Worm (Caenorhabditis elegans) whole organism, L2 larva: ENCODE data around the gene cutl-15.
A peak's percentile ranks its signal among the peaks of the same experiment; 100 is the strongest.

ENCODE experiments used
- lsy-2 ChIP-seq, 2 experiments: fragments of 150-350 bp in 1 of 2; sonication (generic microtip) in 1 of 2; optimal IDR thresholded peaks; 2 replicates each; lab custom pipeline; 2014 to 2017; ENCODE audit warnings: missing biosample characterization in 2 of 2, missing genetic modification characterization in 2 of 2
- nhr-12 ChIP-seq: fragments of 150-350 bp; optimal IDR thresholded peaks from 2 replicates; lab custom pipeline; 2014; ENCODE audit warnings: missing biosample characterization, missing genetic modification characterization
- nhr-237 ChIP-seq: fragments of 150-350 bp; optimal IDR thresholded peaks from 2 replicates; lab custom pipeline; 2014; ENCODE audit warnings: missing biosample characterization, missing genetic modification characterization
- unc-39 ChIP-seq: fragments of 150-350 bp; optimal IDR thresholded peaks from 2 replicates; lab custom pipeline; 2014; ENCODE audit warnings: missing biosample characterization, missing genetic modification characterization
- unc-55 ChIP-seq: fragments of 150-350 bp; sonication (generic microtip); optimal IDR thresholded peaks from 3 replicates; lab custom pipeline; 2014; ENCODE audit warnings: missing biosample characterization, missing genetic modification reagents, missing genetic modification characterization
- ztf-4 ChIP-seq: fragments of 150-350 bp; optimal IDR thresholded peaks from 2 replicates; lab custom pipeline; 2014; ENCODE audit warnings: missing biosample characterization, missing genetic modification characterization

DNA sequence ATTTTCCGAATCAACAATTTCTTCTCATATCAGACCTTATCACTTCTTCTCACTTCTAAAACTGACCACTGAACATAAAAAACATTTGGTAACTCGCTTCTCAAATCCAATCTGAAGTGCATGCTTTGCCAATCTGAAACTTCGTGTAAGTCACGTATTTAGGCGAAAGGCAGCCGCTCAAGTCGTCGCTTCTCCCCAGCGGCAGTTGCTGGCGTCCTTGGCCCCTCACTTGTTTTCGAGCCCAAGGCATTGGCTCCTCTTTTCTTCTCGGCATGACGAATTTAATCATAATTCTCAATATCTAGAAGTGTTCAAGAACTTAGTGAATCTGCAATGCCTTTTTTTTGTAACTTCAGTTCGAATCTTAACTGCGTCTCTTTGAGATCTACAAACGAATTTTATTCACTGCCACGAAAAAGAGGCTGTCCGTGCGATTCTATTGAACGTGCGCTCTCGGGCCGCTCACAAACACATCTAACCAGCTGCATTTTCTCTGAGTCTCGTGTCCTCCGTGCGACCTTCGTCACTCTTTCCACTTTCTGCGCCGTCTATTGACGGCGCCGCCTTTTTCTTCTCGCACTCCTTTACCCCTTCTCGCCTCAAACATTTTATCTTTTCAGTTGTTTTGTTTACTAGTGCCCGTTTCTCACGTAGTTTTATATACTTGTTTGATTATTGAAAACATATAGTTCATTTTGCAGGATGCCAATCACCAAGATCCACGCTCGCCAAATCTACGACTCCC lies 15.9 kb downstream of the cutl-15 start:
- TF ChIP-seq nhr-12 (tag; lab: Kevin White, UChicago) (no peak), nhr-237 (tag; lab: Kevin White, UChicago) (no peak), ztf-4 (no peak), unc-39 (tag; lab: Kevin White, UChicago) (no peak), unc-55 (GFP tag; lab: Kevin White, UChicago) (no peak), lsy-2 (tag; optimal IDR thresholded peaks at IDR 0.05; lab: Kevin White, UChicago) (peak in 1 of 2 experiments; percentile 20)
